Fruit fly (Drosophila melanogaster): ENCODE data around the gene aop.

Gene aop

DNA sequence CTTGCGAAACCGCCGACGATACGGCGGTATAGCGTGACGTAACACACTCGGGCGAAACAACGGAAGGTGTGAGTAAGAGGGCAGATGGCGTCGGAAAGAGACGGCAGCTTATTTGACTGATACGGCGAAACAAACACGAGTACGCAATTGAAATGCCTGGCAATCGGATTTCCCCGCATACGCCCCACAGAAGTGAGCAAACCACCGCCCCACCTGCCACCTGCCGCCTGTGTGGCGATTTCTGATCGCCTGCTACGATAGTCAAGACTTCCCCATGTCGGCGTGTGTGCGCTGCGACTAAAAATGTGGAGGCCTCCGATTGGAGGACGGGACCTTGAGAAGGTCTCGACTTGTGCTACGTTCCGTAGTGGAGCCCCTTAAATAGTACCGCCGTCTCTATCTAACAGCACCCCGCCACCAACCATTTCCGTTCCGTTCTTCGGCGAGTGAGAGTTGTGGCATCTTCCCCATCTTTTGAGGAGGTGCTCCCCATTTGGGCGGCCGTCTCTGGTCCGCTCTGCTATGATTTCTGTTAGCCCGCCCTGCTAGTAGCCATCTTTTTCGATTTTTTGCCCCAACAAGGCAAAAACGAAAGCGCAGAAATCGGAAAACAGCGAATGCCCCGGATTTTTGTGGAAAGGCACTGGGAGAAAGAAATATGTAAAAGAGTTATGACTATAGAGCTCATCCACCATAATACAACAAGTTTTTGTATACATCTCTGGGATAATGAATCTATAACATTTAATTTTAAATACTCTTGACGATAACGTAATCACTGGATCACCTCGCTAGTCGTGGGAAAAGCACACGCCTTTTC is 20.3 kb upstream of the aop start:
- TF ChIP-seq h (GFP tag; optimal IDR thresholded peaks at IDR 0.05) (peak; percentile 98), N (GFP tag; optimal IDR thresholded peaks at IDR 0.05) (no peak), jim (GFP tag; optimal IDR thresholded peaks at IDR 0.05) (no peak), psq (GFP tag; optimal IDR thresholded peaks at IDR 0.05) (peak; percentile 93), pan (optimal IDR thresholded peaks at IDR 0.05) (no peak), rgr (GFP tag; optimal IDR thresholded peaks at IDR 0.05) (peak; percentile 97), dsf (GFP tag; optimal IDR thresholded peaks at IDR 0.05; ENCODE audit: borderline replicate concordance) (peak; percentile 80), Hr78 (GFP tag; optimal IDR thresholded peaks at IDR 0.05) (no peak), Hr83 (GFP tag; optimal IDR thresholded peaks at IDR 0.05; ENCODE audit: poor library complexity, severe bottlenecking) (peak; percentile 79), tai (GFP tag; optimal IDR thresholded peaks at IDR 0.05) (peak; percentile 87), dmrt93B (GFP tag; optimal IDR thresholded peaks at IDR 0.05) (peak; percentile 95), woc (GFP tag; optimal IDR thresholded peaks at IDR 0.05) (peak; percentile 94), Dif (GFP tag; optimal IDR thresholded peaks at IDR 0.05; ENCODE audit: partially characterized antibody) (peak; percentile 92), sv (GFP tag; optimal IDR thresholded peaks at IDR 0.05) (peak; percentile 65), fru (GFP tag; optimal IDR thresholded peaks at IDR 0.05) (peak; percentile 98), Mio (GFP tag; optimal IDR thresholded peaks at IDR 0.05) (peak; percentile 78), Hnf4 (GFP tag; optimal IDR thresholded peaks at IDR 0.05) (peak; percentile 95), lola (GFP tag; optimal IDR thresholded peaks at IDR 0.05) (no peak), sage (GFP tag; optimal IDR thresholded peaks at IDR 0.05) (peak; percentile 96), Vsx2 (GFP tag; optimal IDR thresholded peaks at IDR 0.05; ENCODE audit: partially characterized antibody) (peak; percentile 93), Myc (optimal IDR thresholded peaks at IDR 0.05) (peak; percentile 3), Abd-B (GFP tag; optimal IDR thresholded peaks at IDR 0.05) (no peak), usp (GFP tag; optimal IDR thresholded peaks at IDR 0.05) (no peak), Jra (GFP tag; optimal IDR thresholded peaks at IDR 0.05) (peak; percentile 80), CrebA (GFP tag; optimal IDR thresholded peaks at IDR 0.05; ENCODE audit: borderline replicate concordance) (peak; percentile 90), dl (GFP tag; optimal IDR thresholded peaks at IDR 0.05; ENCODE audit: insufficient read depth in 1 of 2, partially characterized antibody in 2 of 2) (peak; percentile 72 to 77), Rel (GFP tag; optimal IDR thresholded peaks at IDR 0.05) (peak; percentile 90), Rel (tag; optimal IDR thresholded peaks at IDR 0.05) (peak; percentile 98), GATAd (GFP tag; optimal IDR thresholded peaks at IDR 0.05) (no peak), CG32264 (GFP tag; optimal IDR thresholded peaks at IDR 0.05) (peak; percentile 97), brk (GFP tag; optimal IDR thresholded peaks at IDR 0.05) (peak; percentile 90), Sp1 (GFP tag; optimal IDR thresholded peaks at IDR 0.05) (peak; percentile 95), br (GFP tag; optimal IDR thresholded peaks at IDR 0.05) (peak; percentile 97), ey (GFP tag; optimal IDR thresholded peaks at IDR 0.05) (peak; percentile 98), foxo (GFP tag; optimal IDR thresholded peaks at IDR 0.05) (peak; percentile 87 to 98), HLH106 (tag; optimal IDR thresholded peaks at IDR 0.05) (peak; percentile 95), Dfd (GFP tag; optimal IDR thresholded peaks at IDR 0.05) (no peak), OdsH (GFP tag; optimal IDR thresholded peaks at IDR 0.05) (peak; percentile 97), CG9705 (GFP tag; optimal IDR thresholded peaks at IDR 0.05) (peak; percentile 75)

DNA sequence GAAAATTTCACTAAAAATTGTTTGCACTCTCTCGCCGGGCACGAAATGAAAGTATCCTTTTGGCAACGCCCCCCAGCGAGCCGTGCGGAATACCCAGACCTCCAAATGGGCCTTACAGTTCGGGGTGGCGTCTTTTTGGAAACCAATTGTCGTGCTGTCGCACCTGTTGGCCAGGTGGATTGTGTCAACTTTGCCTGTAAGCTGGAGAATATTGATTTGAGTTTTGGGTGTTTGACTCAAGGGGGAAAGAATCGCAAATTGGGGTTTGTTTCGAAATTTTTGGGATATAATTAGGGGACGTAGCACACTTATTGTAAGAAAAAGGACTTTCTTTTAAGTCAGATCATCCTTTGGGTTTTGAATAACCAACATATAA is 19.6 kb upstream of the aop start:
- TF ChIP-seq Dif (GFP tag; optimal IDR thresholded peaks at IDR 0.05; ENCODE audit: partially characterized antibody) (peak; percentile 27), sage (GFP tag; optimal IDR thresholded peaks at IDR 0.05) (no peak), dl (GFP tag; optimal IDR thresholded peaks at IDR 0.05; ENCODE audit: insufficient read depth in 1 of 2, partially characterized antibody in 2 of 2) (peak in 1 of 2 experiments; percentile 23)
